Worm (Caenorhabditis elegans): ENCODE results near the gene rpl-9.

DNA sequence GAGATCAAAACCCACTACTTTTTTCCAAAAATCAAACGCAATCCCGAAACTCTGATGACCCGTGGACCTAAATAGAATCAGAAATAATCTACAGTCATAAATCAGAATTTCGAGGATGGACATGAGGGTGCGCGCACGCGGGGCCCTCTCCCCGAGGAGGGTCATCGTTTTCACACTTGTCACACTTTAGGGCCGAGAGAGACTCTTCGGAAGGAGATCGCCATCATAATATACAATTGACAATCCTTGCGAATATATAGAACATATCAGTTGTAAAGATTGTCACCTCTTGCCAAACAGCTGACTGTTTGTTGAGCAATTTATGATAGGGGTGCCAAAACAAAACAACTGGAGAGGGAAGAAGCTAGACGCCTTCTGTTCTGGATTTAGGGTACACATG is 42.5 kb downstream of the rpl-9 start:
- TF ChIP-seq him-1 (tag; optimal IDR thresholded peaks at IDR 0.05): no peak
- TF ChIP-seq W03F9.2 (tag; optimal IDR thresholded peaks at IDR 0.05): no peak
- TF ChIP-seq dao-5 (tag; optimal IDR thresholded peaks at IDR 0.05): no peak

Data from whole organism, L4/young adult.